Worm (Caenorhabditis elegans) whole organism, L1 larva: ENCODE data around the gene cld-9.

Source experiments
- C34B4.2 ChIP-seq: sonication (generic microtip); optimal IDR thresholded peaks from 2 replicates; lab custom pipeline; 2017; ENCODE audit warnings: mild to moderate bottlenecking, missing genetic modification characterization, missing compliant biosample characterization
- F16B12.6 ChIP-seq: fragments of 150-350 bp; optimal IDR thresholded peaks from 2 replicates; lab custom pipeline; 2014; ENCODE audit warnings: missing biosample characterization, missing genetic modification characterization
- Y116A8C.19 ChIP-seq: sonication (generic microtip); optimal IDR thresholded peaks from 2 replicates; lab custom pipeline; 2016; ENCODE audit warnings: missing compliant biosample characterization, missing genetic modification characterization, borderline replicate concordance
- blmp-1 ChIP-seq: fragments of 150-350 bp; optimal IDR thresholded peaks from 2 replicates; lab custom pipeline; 2014; ENCODE audit warnings: missing biosample characterization, missing genetic modification characterization
- ceh-63 ChIP-seq: fragments of 200-800 bp; sonication (Bioruptor generic); optimal IDR thresholded peaks from 2 replicates; lab custom pipeline; 2018; ENCODE audit warnings: mild to moderate bottlenecking, missing genetic modification characterization, missing compliant biosample characterization
- ceh-82 ChIP-seq, 3 experiments: fragments of 150-350 bp in 1 of 3; sonication (generic microtip) in 2 of 3; optimal IDR thresholded peaks; 2 replicates each; lab custom pipeline; 2014 to 2017; ENCODE audit warnings: missing biosample characterization in 3 of 3, missing genetic modification characterization in 3 of 3
- ceh-88 ChIP-seq: fragments of 200-800 bp; sonication (Bioruptor generic); IDR thresholded peaks from 2 replicates; pipeline ENCODE4 v1.3.6; 2022; ENCODE audit warnings: missing genetic modification characterization, missing compliant biosample characterization
- ces-1 ChIP-seq: fragments of 150-350 bp; optimal IDR thresholded peaks from 2 replicates; lab custom pipeline; 2014; ENCODE audit warnings: missing biosample characterization, missing genetic modification reagents, missing genetic modification characterization
- dsc-1 ChIP-seq: sonication (generic microtip); optimal IDR thresholded peaks from 2 replicates; lab custom pipeline; 2016; ENCODE audit warnings: mild to moderate bottlenecking, missing genetic modification characterization, missing compliant biosample characterization
- efl-1 ChIP-seq, 4 experiments: fragments of 150-350 bp; optimal IDR thresholded peaks in 3 of 4; peaks in 1 of 4; 1 replicate in 1 of 4; 2 replicates in 3 of 4; lab custom pipeline; 2014; ENCODE audit warnings: missing biosample characterization in 2 of 4, missing genetic modification characterization in 2 of 4, missing genetic modification reagents in 2 of 4
- egl-27 ChIP-seq, 2 experiments: fragments of 150-350 bp in 1 of 2; sonication (generic microtip); optimal IDR thresholded peaks; 3 replicates each; lab custom pipeline; 2017 to 2018; ENCODE audit warnings: missing biosample characterization in 2 of 2, missing genetic modification characterization in 2 of 2, missing genetic modification reagents in 2 of 2
- elt-2 ChIP-seq: sonication (generic microtip); optimal IDR thresholded peaks from 2 replicates; lab custom pipeline; 2016; ENCODE audit warnings: missing genetic modification characterization, mild to moderate bottlenecking, inconsistent platforms, missing compliant biosample characterization, missing genetic modification reagents
- elt-3 ChIP-seq, 6 experiments: fragments of 150-350 bp in 1 of 6; sonication (generic microtip); optimal IDR thresholded peaks; 2 replicates each; lab custom pipeline; 2017 to 2018; ENCODE audit warnings: missing biosample characterization in 6 of 6, missing genetic modification characterization in 6 of 6, inconsistent platforms in 1 of 6
- ets-5 ChIP-seq: fragments of 200-800 bp; sonication (Bioruptor generic); IDR thresholded peaks from 2 replicates; pipeline ENCODE4 v1.3.6; 2022; ENCODE audit warnings: missing genetic modification characterization, missing compliant biosample characterization
- grh-1 ChIP-seq: fragments of 200-800 bp; sonication (Bioruptor generic); IDR thresholded peaks from 2 replicates; pipeline ENCODE4 v1.3.6; 2022; ENCODE audit warnings: missing genetic modification reagents, missing genetic modification characterization, missing compliant biosample characterization
- hlh-4 ChIP-seq: sonication (generic microtip); optimal IDR thresholded peaks from 2 replicates; lab custom pipeline; 2016; ENCODE audit warnings: mild to moderate bottlenecking, missing genetic modification characterization, missing compliant biosample characterization
- isw-1 ChIP-seq: fragments of 200-800 bp; sonication (Bioruptor generic); IDR thresholded peaks from 2 replicates; pipeline ENCODE4 v1.3.6; 2022; ENCODE audit warnings: missing genetic modification characterization, missing compliant biosample characterization
- lin-13 ChIP-seq: fragments of 150-350 bp; optimal IDR thresholded peaks from 2 replicates; lab custom pipeline; 2014; ENCODE audit warnings: missing biosample characterization, missing genetic modification reagents, missing genetic modification characterization
- lin-15B ChIP-seq: fragments of 150-350 bp; sonication (generic microtip); optimal IDR thresholded peaks from 3 replicates; lab custom pipeline; 2014; ENCODE audit warnings: missing biosample characterization, missing genetic modification characterization
- mdl-1 ChIP-seq, 2 experiments: fragments of 150-350 bp; optimal IDR thresholded peaks; 2 replicates each; lab custom pipeline; 2014 to 2017; ENCODE audit warnings: missing biosample characterization in 2 of 2, missing genetic modification characterization in 2 of 2, inconsistent platforms in 1 of 2
- nhr-11 ChIP-seq: fragments of 150-350 bp; optimal IDR thresholded peaks from 2 replicates; lab custom pipeline; 2014; ENCODE audit warnings: missing biosample characterization, missing genetic modification characterization
- nhr-20 ChIP-seq: sonication (generic microtip); optimal IDR thresholded peaks from 2 replicates; lab custom pipeline; 2016; ENCODE audit warnings: mild to moderate bottlenecking, missing genetic modification characterization, missing compliant biosample characterization
- nhr-47 ChIP-seq: sonication (generic microtip); optimal IDR thresholded peaks from 2 replicates; lab custom pipeline; 2016; ENCODE audit warnings: mild to moderate bottlenecking, missing genetic modification characterization, moderate library complexity, missing compliant biosample characterization
- nhr-71 ChIP-seq: sonication (generic microtip); optimal IDR thresholded peaks from 2 replicates; lab custom pipeline; 2016; ENCODE audit warnings: mild to moderate bottlenecking, missing genetic modification characterization, moderate library complexity, missing compliant biosample characterization
- nhr-84 ChIP-seq: sonication (generic microtip); optimal IDR thresholded peaks from 2 replicates; lab custom pipeline; 2017; ENCODE audit warnings: missing biosample characterization, missing genetic modification characterization
- nhr-85 ChIP-seq: sonication (generic microtip); peaks from one replicate; lab custom pipeline; 2016; ENCODE audit warnings: missing genetic modification characterization, inconsistent platforms, missing compliant biosample characterization
- nhr-90 ChIP-seq: sonication (generic microtip); optimal IDR thresholded peaks from 2 replicates; lab custom pipeline; 2016; ENCODE audit warnings: mild to moderate bottlenecking, missing genetic modification characterization, missing compliant biosample characterization; ENCODE audit not compliant: poor library complexity
- pax-3 ChIP-seq: fragments of 200-800 bp; sonication (Bioruptor generic); optimal IDR thresholded peaks from 2 replicates; lab custom pipeline; 2018; ENCODE audit warnings: mild to moderate bottlenecking, missing genetic modification characterization, moderate library complexity, missing compliant biosample characterization
- pqm-1 ChIP-seq: sonication (generic microtip); optimal IDR thresholded peaks from 3 replicates; lab custom pipeline; 2017; ENCODE audit warnings: missing biosample characterization, missing genetic modification characterization
- rnt-1 ChIP-seq: sonication (generic microtip); optimal IDR thresholded peaks from 2 replicates; lab custom pipeline; 2016; ENCODE audit warnings: mild to moderate bottlenecking, missing genetic modification characterization, moderate library complexity, missing compliant biosample characterization
- snpc-4 ChIP-seq: fragments of 150-350 bp; optimal IDR thresholded peaks from 2 replicates; lab custom pipeline; 2014; ENCODE audit warnings: missing biosample characterization, missing genetic modification characterization
- snu-23 ChIP-seq: sonication (generic microtip); optimal IDR thresholded peaks from 2 replicates; lab custom pipeline; 2016; ENCODE audit warnings: missing genetic modification characterization, missing compliant biosample characterization
- sptf-1 ChIP-seq: fragments of 150-350 bp; optimal IDR thresholded peaks from 2 replicates; lab custom pipeline; 2014; ENCODE audit warnings: missing biosample characterization, missing genetic modification characterization
- sup-37 ChIP-seq: fragments of 200-800 bp; sonication (Bioruptor generic); optimal IDR thresholded peaks from 2 replicates; lab custom pipeline; 2018; ENCODE audit warnings: mild to moderate bottlenecking, missing genetic modification characterization, missing compliant biosample characterization
- swsn-7 ChIP-seq: sonication (generic microtip); optimal IDR thresholded peaks from 2 replicates; lab custom pipeline; 2016; ENCODE audit warnings: missing genetic modification characterization, missing compliant biosample characterization
- tlp-1 ChIP-seq: fragments of 150-350 bp; optimal IDR thresholded peaks from 2 replicates; lab custom pipeline; 2014; ENCODE audit warnings: missing biosample characterization, missing genetic modification characterization
- unc-30 ChIP-seq: sonication (generic microtip); optimal IDR thresholded peaks from 2 replicates; lab custom pipeline; 2017; ENCODE audit warnings: missing biosample characterization, missing genetic modification characterization
- unc-62 ChIP-seq: fragments of 150-350 bp; optimal IDR thresholded peaks from 2 replicates; lab custom pipeline; 2014; ENCODE audit warnings: missing biosample characterization, missing genetic modification reagents, missing genetic modification characterization
- unc-86 ChIP-seq: sonication (generic microtip); optimal IDR thresholded peaks from 2 replicates; lab custom pipeline; 2016; ENCODE audit warnings: missing genetic modification characterization, missing compliant biosample characterization
- vab-15 ChIP-seq: sonication (generic microtip); optimal IDR thresholded peaks from 2 replicates; lab custom pipeline; 2017; ENCODE audit warnings: missing genotype, mild to moderate bottlenecking, missing genetic modification characterization, missing compliant biosample characterization
- xbp-1 ChIP-seq: sonication (generic microtip); optimal IDR thresholded peaks from 2 replicates; lab custom pipeline; 2016; ENCODE audit warnings: missing genetic modification characterization, missing compliant biosample characterization
- zip-4 ChIP-seq: fragments of 200-800 bp; sonication (Bioruptor generic); optimal IDR thresholded peaks from 2 replicates; lab custom pipeline; 2018; ENCODE audit warnings: mild to moderate bottlenecking, missing genetic modification characterization, moderate library complexity, missing compliant biosample characterization
- ztf-11 ChIP-seq, 2 experiments: sonication (generic microtip); optimal IDR thresholded peaks; 2 replicates each; lab custom pipeline; 2016 to 2017; ENCODE audit warnings: missing genetic modification characterization in 2 of 2, missing biosample characterization in 1 of 2, missing compliant biosample characterization in 1 of 2

cld-9 gene

DNA sequence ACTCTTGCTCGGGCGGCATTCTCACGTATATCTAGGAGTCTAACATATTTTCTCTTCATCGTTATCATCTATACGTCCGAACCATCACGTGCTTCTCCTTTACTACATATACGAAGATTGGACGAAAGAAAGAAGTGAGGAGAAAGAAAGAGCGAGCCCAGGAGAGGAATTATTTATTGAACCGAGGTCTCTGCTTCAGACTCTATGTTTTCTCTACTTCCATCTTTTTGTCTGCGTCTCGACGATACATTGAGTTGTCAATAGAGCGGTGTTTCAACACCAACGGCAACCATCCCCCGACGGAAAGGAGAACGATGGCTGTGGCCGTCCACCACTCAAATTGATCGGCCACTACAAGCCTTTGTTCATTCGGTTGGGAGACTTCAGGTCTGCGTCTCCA, 37.7 kb upstream of the cld-9 start (continued):
- peak; percentile 87 for TF ChIP-seq pax-3 (tag; lab: Kevin White, UChicago)
- peak; percentile 65 for TF ChIP-seq blmp-1 (tag; lab: Kevin White, UChicago)
- no peak for TF ChIP-seq ztf-11 (tag; optimal IDR thresholded peaks at IDR 0.05; lab: Kevin White, UChicago)
- peak; percentile 75 for TF ChIP-seq nhr-85
- peak; percentile 29 for TF ChIP-seq pqm-1 (tag; lab: Kevin White, UChicago)
- TF ChIP-seq grh-1 (GFP tag; lab: Robert Waterston, UW), result peak; percentile 55
- TF ChIP-seq nhr-90 (tag; lab: Kevin White, UChicago), result peak; percentile 64
- TF ChIP-seq isw-1 (GFP tag; lab: Robert Waterston, UW), result peak; percentile 70
- peak; percentile 21 to 68 for TF ChIP-seq egl-27 (tag; optimal IDR thresholded peaks at IDR 0.05; lab: Kevin White, UChicago)
- peak; percentile 77 for TF ChIP-seq dsc-1
- no peak for TF ChIP-seq vab-15 (tag; lab: Kevin White, UChicago)
- TF ChIP-seq ceh-82 (tag; optimal IDR thresholded peaks at IDR 0.05; lab: Kevin White, UChicago), result peak; percentile 57 to 92 (median 83)
- TF ChIP-seq hlh-4, result no peak
- TF ChIP-seq sup-37 (GFP tag; lab: Kevin White, UChicago), result no peak
- no peak for TF ChIP-seq C34B4.2
- peak; percentile 90 for TF ChIP-seq nhr-20
- peak; percentile 19 for TF ChIP-seq F16B12.6 (tag; lab: Kevin White, UChicago)
- no peak for TF ChIP-seq tlp-1 (tag; lab: Kevin White, UChicago)
- TF ChIP-seq elt-3 (tag; optimal IDR thresholded peaks at IDR 0.05; lab: Kevin White, UChicago), result peak in 2 of 6 experiments; percentile 53 to 54
- TF ChIP-seq nhr-47 (tag; lab: Kevin White, UChicago), result peak; percentile 83
- TF ChIP-seq elt-2 (tag; lab: Kevin White, UChicago), result peak; percentile 75
- peak; percentile 5 for TF ChIP-seq nhr-11
- no peak for TF ChIP-seq unc-62
- TF ChIP-seq mdl-1 (tag; optimal IDR thresholded peaks at IDR 0.05; lab: Kevin White, UChicago), result peak in 1 of 2 experiments; percentile 77
- TF ChIP-seq nhr-71, result peak; percentile 95
- TF ChIP-seq Y116A8C.19 (tag; lab: Kevin White, UChicago), result no peak
- TF ChIP-seq ets-5 (GFP tag; lab: Robert Waterston, UW), result no peak
- no peak for TF ChIP-seq ceh-63 (GFP tag; lab: Kevin White, UChicago)
- TF ChIP-seq zip-4 (GFP tag; lab: Kevin White, UChicago), result peak; percentile 16
- TF ChIP-seq sptf-1 (tag; lab: Kevin White, UChicago), result no peak
- peak; percentile 88 for TF ChIP-seq lin-15B (tag; lab: Kevin White, UChicago)
- TF ChIP-seq unc-86 (tag; lab: Kevin White, UChicago), result peak; percentile 83
- no peak for TF ChIP-seq nhr-84 (tag; lab: Kevin White, UChicago)
- TF ChIP-seq efl-1 (optimal IDR thresholded peaks at IDR 0.05; lab: Kevin White, UChicago), result peak; percentile 76 to 84
- peak; percentile 61 to 95 for TF ChIP-seq efl-1 (GFP tag; optimal IDR thresholded peaks at IDR 0.05 in 1 of 2; lab: Kevin White, UChicago)
- peak; percentile 70 for TF ChIP-seq xbp-1 (tag; lab: Kevin White, UChicago)
- no peak for TF ChIP-seq ces-1 (GFP tag; lab: Kevin White, UChicago)
- TF ChIP-seq ceh-88 (GFP tag; lab: Robert Waterston, UW), result peak; percentile 66
- TF ChIP-seq snu-23 (GFP tag; lab: Kevin White, UChicago), result peak; percentile 93
- TF ChIP-seq snpc-4 (tag; lab: Kevin White, UChicago), result peak; percentile 39
- peak; percentile 80 for TF ChIP-seq rnt-1 (tag; lab: Kevin White, UChicago)
- no peak for TF ChIP-seq unc-30 (tag; lab: Kevin White, UChicago)
- peak; percentile 74 for TF ChIP-seq lin-13
- peak; percentile 81 for TF ChIP-seq swsn-7
- TF ChIP-seq, all 84 proteins: peak for 54
